Fruit fly (Drosophila melanogaster) whole organism, wandering third instar larva: ENCODE results near the gene Aprt.

Source experiments
- Abd-B ChIP-seq: fragments of >200 bp; optimal IDR thresholded peaks from 2 replicates; lab custom pipeline; 2017; ENCODE audit warnings: missing biosample characterization, missing genetic modification characterization
- CG32264 ChIP-seq: fragments of 200-800 bp; sonication (Bioruptor generic); optimal IDR thresholded peaks from 2 replicates; lab custom pipeline; 2016; ENCODE audit warnings: missing biosample characterization, missing genetic modification characterization
- CG9705 ChIP-seq: fragments of 200-800 bp; sonication (Bioruptor generic); optimal IDR thresholded peaks from 2 replicates; lab custom pipeline; 2018; ENCODE audit warnings: missing biosample characterization, mild to moderate bottlenecking, missing genetic modification characterization
- CrebA ChIP-seq: fragments of 200-800 bp; sonication (Bioruptor generic); optimal IDR thresholded peaks from 2 replicates; lab custom pipeline; 2016; ENCODE audit warnings: missing biosample characterization, mild to moderate bottlenecking, missing genetic modification characterization, borderline replicate concordance
- Dfd ChIP-seq: fragments of >200 bp; optimal IDR thresholded peaks from 2 replicates; lab custom pipeline; 2017; ENCODE audit warnings: missing biosample characterization, missing genetic modification characterization
- Dif ChIP-seq: fragments of 200-275, 200-300 bp; sonication (Bioruptor generic); optimal IDR thresholded peaks from 2 replicates; lab custom pipeline; 2018; ENCODE audit warnings: missing biosample characterization, missing genetic modification characterization; ENCODE audit not compliant: partially characterized antibody
- GATAd ChIP-seq: sonication (Bioruptor generic); optimal IDR thresholded peaks from 2 replicates; lab custom pipeline; 2016; ENCODE audit warnings: missing biosample characterization, missing genetic modification characterization
- HLH106 ChIP-seq: fragments of 200-800 bp; optimal IDR thresholded peaks from 3 replicates; lab custom pipeline; 2019; ENCODE audit warnings: missing biosample characterization, mild to moderate bottlenecking, missing genetic modification characterization, moderate library complexity
- Hnf4 ChIP-seq: fragments of 200-800 bp; sonication (Bioruptor generic); optimal IDR thresholded peaks from 2 replicates; lab custom pipeline; 2016; ENCODE audit warnings: missing biosample characterization, mild to moderate bottlenecking, missing genetic modification characterization
- Hr78 ChIP-seq: fragments of >200 bp; optimal IDR thresholded peaks from 2 replicates; lab custom pipeline; 2017; ENCODE audit warnings: missing biosample characterization, missing genetic modification characterization
- Hr83 ChIP-seq: fragments of 200-300 bp; sonication (Bioruptor generic); optimal IDR thresholded peaks from 2 replicates; lab custom pipeline; 2016; ENCODE audit warnings: missing biosample characterization, mild to moderate bottlenecking, missing genetic modification characterization, moderate library complexity; ENCODE audit not compliant: poor library complexity, severe bottlenecking
- Jra ChIP-seq: sonication (Bioruptor generic); optimal IDR thresholded peaks from 2 replicates; lab custom pipeline; 2016; ENCODE audit warnings: missing biosample characterization, missing genetic modification characterization
- Mio ChIP-seq: sonication (Bioruptor generic); optimal IDR thresholded peaks from 2 replicates; lab custom pipeline; 2016; ENCODE audit warnings: missing biosample characterization, missing genetic modification characterization
- Myc ChIP-seq: fragments of >200 bp; optimal IDR thresholded peaks from 2 replicates; lab custom pipeline; 2017
- N ChIP-seq: fragments of >200 bp; optimal IDR thresholded peaks from 2 replicates; lab custom pipeline; 2018; ENCODE audit warnings: missing biosample characterization, missing external identifiers, missing genetic modification characterization
- OdsH ChIP-seq: fragments of 200-800 bp; sonication (Bioruptor generic); optimal IDR thresholded peaks from 2 replicates; lab custom pipeline; 2016; ENCODE audit warnings: missing biosample characterization, mild to moderate bottlenecking, missing genetic modification characterization
- Rel ChIP-seq, 2 experiments: fragments of 200-800 bp; sonication (Bioruptor generic) in 1 of 2; optimal IDR thresholded peaks; 2 replicates in 1 of 2; 3 replicates in 1 of 2; lab custom pipeline; 2016 to 2019; ENCODE audit warnings: mild to moderate bottlenecking in 2 of 2, missing biosample characterization in 2 of 2, missing genetic modification characterization in 2 of 2, moderate library complexity in 1 of 2
- Sp1 ChIP-seq: fragments of 200-800 bp; sonication (Bioruptor generic); optimal IDR thresholded peaks from 3 replicates; lab custom pipeline; 2019; ENCODE audit warnings: missing biosample characterization, mild to moderate bottlenecking, missing genetic modification characterization, moderate library complexity
- Vsx2 ChIP-seq: fragments of 200-300, 225-300 bp; sonication (Bioruptor generic); optimal IDR thresholded peaks from 2 replicates; lab custom pipeline; 2018; ENCODE audit warnings: missing biosample characterization, missing genetic modification characterization; ENCODE audit not compliant: partially characterized antibody
- br ChIP-seq: fragments of 200-800 bp; sonication (Bioruptor generic); optimal IDR thresholded peaks from 2 replicates; lab custom pipeline; 2016; ENCODE audit warnings: missing biosample characterization, missing genetic modification characterization
- brk ChIP-seq: fragments of 200-800 bp; sonication (Bioruptor generic); optimal IDR thresholded peaks from 2 replicates; lab custom pipeline; 2016; ENCODE audit warnings: missing biosample characterization, mild to moderate bottlenecking, missing genetic modification characterization
- dl ChIP-seq, 2 experiments: fragments of 175-275, 200-275 bp in 1 of 2; fragments of 200-275 bp in 1 of 2; sonication (Bioruptor generic); optimal IDR thresholded peaks; lab custom pipeline; 2018; ENCODE audit warnings: mild to moderate bottlenecking in 2 of 2, missing biosample characterization in 2 of 2, missing genetic modification characterization in 2 of 2, moderate library complexity in 2 of 2; ENCODE audit not compliant: partially characterized antibody in 2 of 2, insufficient read depth in 1 of 2
- dmrt93B ChIP-seq: fragments of 200-800 bp; sonication (Bioruptor generic); optimal IDR thresholded peaks from 2 replicates; lab custom pipeline; 2018; ENCODE audit warnings: missing biosample characterization, mild to moderate bottlenecking, missing genetic modification characterization
- dsf ChIP-seq: sonication (Bioruptor generic); optimal IDR thresholded peaks from 2 replicates; lab custom pipeline; 2016; ENCODE audit warnings: missing biosample characterization, missing genetic modification characterization, borderline replicate concordance
- ey ChIP-seq: fragments of 200-800 bp; sonication (Bioruptor generic); optimal IDR thresholded peaks from 2 replicates; lab custom pipeline; 2016; ENCODE audit warnings: missing biosample characterization, missing genetic modification characterization
- foxo ChIP-seq, 2 experiments: fragments of 200-800 bp; sonication (Bioruptor generic); optimal IDR thresholded peaks; 2 replicates in 1 of 2; 3 replicates in 1 of 2; lab custom pipeline; 2016 to 2017; ENCODE audit warnings: missing biosample characterization in 2 of 2, missing genetic modification characterization in 2 of 2
- fru ChIP-seq: fragments of 200-800 bp; sonication (Bioruptor generic); optimal IDR thresholded peaks from 3 replicates; lab custom pipeline; 2016; ENCODE audit warnings: missing biosample characterization, mild to moderate bottlenecking, missing genetic modification characterization
- h ChIP-seq: fragments of 200-800 bp; sonication (Bioruptor generic); optimal IDR thresholded peaks from 3 replicates; lab custom pipeline; 2016; ENCODE audit warnings: missing biosample characterization, mild to moderate bottlenecking, missing genetic modification characterization
- jim ChIP-seq: fragments of 175-275, 200-325 bp; sonication (Bioruptor generic); optimal IDR thresholded peaks from 2 replicates; lab custom pipeline; 2016; ENCODE audit warnings: missing biosample characterization, mild to moderate bottlenecking, missing genetic modification characterization
- lola ChIP-seq: fragments of >200 bp; optimal IDR thresholded peaks from 2 replicates; lab custom pipeline; 2017; ENCODE audit warnings: missing biosample characterization, missing genetic modification characterization
- pan ChIP-seq: fragments of >200 bp; optimal IDR thresholded peaks from 2 replicates; lab custom pipeline; 2017
- psq ChIP-seq: fragments of 200-800 bp; sonication (Bioruptor generic); optimal IDR thresholded peaks from 3 replicates; lab custom pipeline; 2017; ENCODE audit warnings: missing biosample characterization, mild to moderate bottlenecking, missing genetic modification characterization, moderate library complexity
- rgr ChIP-seq: fragments of 200-800 bp; sonication (Bioruptor generic); optimal IDR thresholded peaks from 3 replicates; lab custom pipeline; 2016; ENCODE audit warnings: missing biosample characterization, mild to moderate bottlenecking, missing genetic modification characterization
- sage ChIP-seq: fragments of 200-800 bp; sonication (Bioruptor generic); optimal IDR thresholded peaks from 2 replicates; lab custom pipeline; 2016; ENCODE audit warnings: missing biosample characterization, mild to moderate bottlenecking, missing genetic modification characterization
- sv ChIP-seq: fragments of 200-800 bp; sonication (Bioruptor generic); optimal IDR thresholded peaks from 3 replicates; lab custom pipeline; 2016; ENCODE audit warnings: missing biosample characterization, missing genetic modification characterization
- tai ChIP-seq: sonication (Bioruptor generic); optimal IDR thresholded peaks from 2 replicates; lab custom pipeline; 2016; ENCODE audit warnings: missing biosample characterization, missing genetic modification characterization
- usp ChIP-seq: fragments of >200 bp; optimal IDR thresholded peaks from 2 replicates; lab custom pipeline; 2017; ENCODE audit warnings: missing biosample characterization, missing genetic modification characterization
- woc ChIP-seq: sonication (Bioruptor generic); optimal IDR thresholded peaks from 2 replicates; lab custom pipeline; 2016; ENCODE audit warnings: missing biosample characterization, mild to moderate bottlenecking, missing genetic modification characterization

Aprt gene

dm6 chr3L:1891914-1892313 lies 7.1 kb upstream of the Aprt start:
- TF ChIP-seq Myc (lab: Kevin White, UChicago) (peak; percentile 29), Sp1 (GFP tag; lab: Kevin White, UChicago) (no peak)

dm6 chr3L:1890941-1891340 lies 6.1 kb upstream of the Aprt start:
- peak; percentile 2 for TF ChIP-seq Vsx2 (GFP tag; lab: Kevin White, UChicago)
- no peak for TF ChIP-seq pan
- peak; percentile 60 for TF ChIP-seq Dif (GFP tag; lab: Kevin White, UChicago)
- peak; percentile 60 for TF ChIP-seq Myc (lab: Kevin White, UChicago)

- TF ChIP-seq OdsH (no peak), woc (GFP tag; lab: Kevin White, UChicago) (no peak), N (GFP tag; lab: Kevin White, UChicago) (no peak), brk (no peak)
These were observed 3.2 kb upstream of the Aprt start for dm6 chr3L:1887929-1888529.

- TF ChIP-seq foxo (GFP tag; optimal IDR thresholded peaks at IDR 0.05; lab: Kevin White, UChicago) (peak; percentile 69 to 90), CG32264 (GFP tag; lab: Kevin White, UChicago) (peak; percentile 85), CG9705 (peak; percentile 59), br (GFP tag; lab: Kevin White, UChicago) (peak; percentile 86), GATAd (no peak), Hnf4 (GFP tag; lab: Kevin White, UChicago) (peak; percentile 74), pan (no peak), Dfd (GFP tag; lab: Kevin White, UChicago) (no peak), h (GFP tag; lab: Kevin White, UChicago) (peak; percentile 98), dl (GFP tag; optimal IDR thresholded peaks at IDR 0.05; lab: Kevin White, UChicago; ENCODE audit: insufficient read depth in 1 of 2, partially characterized antibody in 2 of 2) (no peak), Myc (lab: Kevin White, UChicago) (no peak), N (GFP tag; lab: Kevin White, UChicago) (no peak), rgr (GFP tag; lab: Kevin White, UChicago) (peak; percentile 88), brk (peak; percentile 46), Mio (no peak), ey (GFP tag; lab: Kevin White, UChicago) (peak; percentile 84), Dif (GFP tag; lab: Kevin White, UChicago) (no peak), usp (no peak), Hr78 (GFP tag; lab: Kevin White, UChicago) (no peak), Vsx2 (GFP tag; lab: Kevin White, UChicago) (no peak), tai (GFP tag; lab: Kevin White, UChicago) (peak; percentile 79), sage (GFP tag; lab: Kevin White, UChicago) (peak; percentile 83), OdsH (peak; percentile 85), sv (GFP tag; lab: Kevin White, UChicago) (peak; percentile 50), jim (no peak), fru (GFP tag; lab: Kevin White, UChicago) (peak; percentile 90), Hr83 (peak; percentile 78), Jra (GFP tag; lab: Kevin White, UChicago) (peak; percentile 74), dmrt93B (GFP tag; lab: Kevin White, UChicago) (peak; percentile 75), Sp1 (GFP tag; lab: Kevin White, UChicago) (peak; percentile 87), lola (GFP tag; lab: Kevin White, UChicago) (no peak), psq (peak; percentile 80), CrebA (GFP tag; lab: Kevin White, UChicago) (peak; percentile 33), dsf (GFP tag; lab: Kevin White, UChicago) (peak; percentile 52), woc (GFP tag; lab: Kevin White, UChicago) (peak; percentile 69), Rel (GFP tag; optimal IDR thresholded peaks at IDR 0.05; lab: Kevin White, UChicago) (peak; percentile 54), Rel (tag; optimal IDR thresholded peaks at IDR 0.05; lab: Kevin White, UChicago) (peak; percentile 60), HLH106 (peak; percentile 95), Abd-B (no peak)
These were observed 1.3 kb upstream of the Aprt start for dm6 chr3L:1886125-1886544.
